Worm (Caenorhabditis elegans) whole organism, midembryonic: ENCODE measurements around the gene Y43F8B.19.

Experiments
- flt-1 ChIP-seq: fragments of 200-800 bp; sonication (Bioruptor generic); IDR thresholded peaks from 2 replicates; pipeline ENCODE4 v1.3.6; 2022; ENCODE audit warnings: missing genetic modification characterization, missing compliant biosample characterization
- klf-2 ChIP-seq: fragments of 200-800 bp; sonication (Bioruptor generic); conservative IDR thresholded peaks from 2 replicates; pipeline ENCODE4 v1.3.6; 2022; ENCODE audit warnings: missing genetic modification reagents, missing genetic modification characterization, missing compliant biosample characterization
- med-1 ChIP-seq: sonication (generic microtip); optimal IDR thresholded peaks from 2 replicates; lab custom pipeline; 2017; ENCODE audit warnings: missing genetic modification characterization, mild to moderate bottlenecking, missing compliant biosample characterization, antibody characterized with exemption, missing genetic modification reagents; ENCODE audit not compliant: insufficient read depth
- ref-1 ChIP-seq: fragments of 200-800 bp; sonication (Bioruptor generic); conservative IDR thresholded peaks from 2 replicates; pipeline ENCODE4 v1.3.6; 2022; ENCODE audit warnings: missing genetic modification reagents, missing genetic modification characterization, missing compliant biosample characterization
- ztf-23 ChIP-seq: fragments of 200-800 bp; sonication (Bioruptor generic); IDR thresholded peaks from 2 replicates; pipeline ENCODE4 v1.3.6; 2022; ENCODE audit warnings: missing genetic modification reagents, missing genetic modification characterization, missing compliant biosample characterization
- ztf-29 ChIP-seq: fragments of 200-800 bp; sonication (Bioruptor generic); IDR thresholded peaks from 2 replicates; pipeline ENCODE4 v1.3.6; 2022; ENCODE audit warnings: missing genetic modification reagents, missing genetic modification characterization, missing compliant biosample characterization

ce11 chrV:19527565-19527964 lies 15.5 kb upstream of the Y43F8B.19 start:
- TF ChIP-seq ztf-23 (GFP tag; lab: Robert Waterston, UW) (no peak), flt-1 (GFP tag; lab: Robert Waterston, UW) (no peak), ztf-29 (GFP tag; lab: Robert Waterston, UW) (no peak), med-1 (GFP tag; lab: Kevin White, UChicago) (no peak), klf-2 (no peak), ref-1 (no peak)
